Fruit fly (Drosophila melanogaster) whole organism, adult: ENCODE data around the gene CG43796.

ENCODE experiments used
- CG11617 ChIP-seq: fragments of 200-800 bp; sonication (Bioruptor generic); optimal IDR thresholded peaks from 2 replicates; lab custom pipeline; 2017; ENCODE audit warnings: mild to moderate bottlenecking, missing biosample characterization, missing genetic modification reagents, missing genetic modification characterization
- CG12768 ChIP-seq: fragments of 200-800 bp; sonication (Bioruptor generic); optimal IDR thresholded peaks from 2 replicates; lab custom pipeline; 2017; ENCODE audit warnings: missing biosample characterization, missing genetic modification characterization, mild to moderate bottlenecking, moderate library complexity, missing genetic modification reagents
- CG14711 ChIP-seq: fragments of 200-800 bp; sonication (Bioruptor generic); optimal IDR thresholded peaks from 2 replicates; lab custom pipeline; 2018; ENCODE audit warnings: missing biosample characterization, mild to moderate bottlenecking, missing genetic modification characterization, moderate library complexity
- CG1620 ChIP-seq: fragments of 200-800 bp; sonication (Bioruptor generic); optimal IDR thresholded peaks from 2 replicates; lab custom pipeline; 2016; ENCODE audit warnings: missing biosample characterization, missing genetic modification characterization
- CG33017 ChIP-seq: fragments of 200-800 bp; sonication (Bioruptor generic); optimal IDR thresholded peaks from 2 replicates; lab custom pipeline; 2018; ENCODE audit warnings: missing biosample characterization, mild to moderate bottlenecking, missing genetic modification characterization, moderate library complexity
- CG5204 ChIP-seq: fragments of 200-800 bp; sonication (Bioruptor generic); optimal IDR thresholded peaks from 2 replicates; lab custom pipeline; 2016; ENCODE audit warnings: missing biosample characterization, missing genetic modification characterization
- CG7045 ChIP-seq: fragments of 200-800 bp; sonication (Bioruptor generic); optimal IDR thresholded peaks from 2 replicates; lab custom pipeline; 2017; ENCODE audit warnings: missing biosample characterization, mild to moderate bottlenecking, missing genetic modification characterization
- CG7101 ChIP-seq: fragments of 200-800 bp; sonication (Bioruptor generic); optimal IDR thresholded peaks from 2 replicates; lab custom pipeline; 2018; ENCODE audit warnings: missing biosample characterization, mild to moderate bottlenecking, missing genetic modification characterization, moderate library complexity
- Clk ChIP-seq: fragments of 200-800 bp; sonication (Bioruptor generic); optimal IDR thresholded peaks from 2 replicates; lab custom pipeline; 2017; ENCODE audit warnings: missing biosample characterization, missing genetic modification characterization
- Crg-1 ChIP-seq: fragments of 200-800 bp; sonication (Bioruptor generic); optimal IDR thresholded peaks from 2 replicates; lab custom pipeline; 2016; ENCODE audit warnings: missing biosample characterization, missing genetic modification characterization
- Hr96 ChIP-seq: fragments of 200-800 bp; sonication (Bioruptor generic); optimal IDR thresholded peaks from 2 replicates; lab custom pipeline; 2016; ENCODE audit warnings: missing biosample characterization, missing genetic modification characterization
- Mnt ChIP-seq: fragments of 200-800 bp; sonication (Bioruptor generic); optimal IDR thresholded peaks from 2 replicates; lab custom pipeline; 2016; ENCODE audit warnings: missing biosample characterization, mild to moderate bottlenecking, missing genetic modification characterization
- bab1 ChIP-seq: fragments of 200-800 bp; sonication (Bioruptor generic); optimal IDR thresholded peaks from 3 replicates; lab custom pipeline; 2019; ENCODE audit warnings: missing biosample characterization, mild to moderate bottlenecking, missing genetic modification characterization, moderate library complexity
- cic ChIP-seq: fragments of 200-800 bp; sonication (Bioruptor generic); optimal IDR thresholded peaks from 2 replicates; lab custom pipeline; 2017; ENCODE audit warnings: missing biosample characterization, mild to moderate bottlenecking, missing genetic modification characterization, moderate library complexity
- cnc ChIP-seq, 2 experiments: fragments of >200 bp; optimal IDR thresholded peaks; 2 replicates each; lab custom pipeline; 2017
- kay ChIP-seq: fragments of 200-800 bp; sonication (Bioruptor generic); peaks from one replicate; lab custom pipeline; 2016; ENCODE audit warnings: missing biosample characterization, missing genetic modification characterization, borderline replicate concordance
- ovo ChIP-seq: fragments of 200-800 bp; sonication (Bioruptor generic); optimal IDR thresholded peaks from 2 replicates; lab custom pipeline; 2016; ENCODE audit warnings: missing biosample characterization, missing genetic modification characterization
- pad ChIP-seq: fragments of 200-800 bp; sonication (Bioruptor generic); optimal IDR thresholded peaks from 3 replicates; lab custom pipeline; 2017; ENCODE audit warnings: missing biosample characterization, missing genetic modification characterization, mild to moderate bottlenecking, moderate library complexity, missing genetic modification reagents
- tj ChIP-seq: fragments of 200-800 bp; sonication (Bioruptor generic); optimal IDR thresholded peaks from 3 replicates; lab custom pipeline; 2017; ENCODE audit warnings: missing biosample characterization, mild to moderate bottlenecking, missing genetic modification characterization, moderate library complexity
- toe ChIP-seq: fragments of 200-800 bp; sonication (Bioruptor generic); optimal IDR thresholded peaks from 2 replicates; lab custom pipeline; 2016; ENCODE audit warnings: missing biosample characterization, missing genetic modification characterization

CG43796 gene

dm6 chr2L:8525000-8525399, 42.8 kb downstream of the CG43796 start:
- TF ChIP-seq CG12768 (GFP tag; lab: Kevin White, UChicago) (no peak), kay (GFP tag; lab: Kevin White, UChicago) (peak; percentile 68)

- peak; percentile 8 for TF ChIP-seq bab1 (GFP tag; lab: Kevin White, UChicago)
- TF ChIP-seq CG14711: peak; percentile 28
- TF ChIP-seq CG7045 (GFP tag; lab: Kevin White, UChicago): no peak
- peak; percentile 73 for TF ChIP-seq kay (GFP tag; lab: Kevin White, UChicago)
- TF ChIP-seq Mnt (GFP tag; lab: Kevin White, UChicago): peak; percentile 11
- TF ChIP-seq CG11617 (GFP tag; lab: Kevin White, UChicago): peak; percentile 21
- TF ChIP-seq CG7101 (tag; lab: Kevin White, UChicago): no peak
These were observed 46.1 kb downstream of the CG43796 start, which contains the start of the genes lmgA and lmgB for dm6 chr2L:8528318-8528717. TSS of gene lmgA (minus strand) at chr2L:8528618. TSS of gene lmgB (minus strand) at chr2L:8528618.

dm6 chr2L:8528951-8529430, 46.8 kb downstream of the CG43796 start, which contains the start of gene CG17834:
TSS of gene CG17834 (plus strand) at chr2L:8529141.
- peak; percentile 9 for TF ChIP-seq Mnt (GFP tag; lab: Kevin White, UChicago)
- TF ChIP-seq CG1620 (GFP tag; lab: Kevin White, UChicago): no peak
- no peak for TF ChIP-seq ovo (GFP tag; lab: Kevin White, UChicago)
- TF ChIP-seq tj (GFP tag; lab: Kevin White, UChicago): peak; percentile 68
- TF ChIP-seq Crg-1 (GFP tag; lab: Kevin White, UChicago): peak; percentile 35

dm6 chr2L:8530189-8530588, 48.0 kb downstream of the CG43796 start:
- TF ChIP-seq Crg-1 (GFP tag; lab: Kevin White, UChicago) (no peak), CG1620 (GFP tag; lab: Kevin White, UChicago) (no peak), pad (GFP tag; lab: Kevin White, UChicago) (no peak), Clk (GFP tag; lab: Kevin White, UChicago) (no peak), CG12768 (GFP tag; lab: Kevin White, UChicago) (no peak), cnc (optimal IDR thresholded peaks at IDR 0.05; lab: Kevin White, UChicago) (no peak), cic (GFP tag; lab: Kevin White, UChicago) (no peak), bab1 (GFP tag; lab: Kevin White, UChicago) (no peak), CG14711 (no peak), CG5204 (GFP tag; lab: Kevin White, UChicago) (no peak), tj (GFP tag; lab: Kevin White, UChicago) (no peak), Mnt (GFP tag; lab: Kevin White, UChicago) (no peak), ovo (GFP tag; lab: Kevin White, UChicago) (no peak), Hr96 (GFP tag; lab: Kevin White, UChicago) (no peak), CG7101 (tag; lab: Kevin White, UChicago) (no peak), CG11617 (GFP tag; lab: Kevin White, UChicago) (no peak), CG33017 (tag; lab: Kevin White, UChicago) (no peak), toe (GFP tag; lab: Kevin White, UChicago) (no peak), CG7045 (GFP tag; lab: Kevin White, UChicago) (no peak), kay (GFP tag; lab: Kevin White, UChicago) (no peak)
